Fruit fly (Drosophila melanogaster): ENCODE measurements around the gene Tengl2.

Tengl2 gene

DNA sequence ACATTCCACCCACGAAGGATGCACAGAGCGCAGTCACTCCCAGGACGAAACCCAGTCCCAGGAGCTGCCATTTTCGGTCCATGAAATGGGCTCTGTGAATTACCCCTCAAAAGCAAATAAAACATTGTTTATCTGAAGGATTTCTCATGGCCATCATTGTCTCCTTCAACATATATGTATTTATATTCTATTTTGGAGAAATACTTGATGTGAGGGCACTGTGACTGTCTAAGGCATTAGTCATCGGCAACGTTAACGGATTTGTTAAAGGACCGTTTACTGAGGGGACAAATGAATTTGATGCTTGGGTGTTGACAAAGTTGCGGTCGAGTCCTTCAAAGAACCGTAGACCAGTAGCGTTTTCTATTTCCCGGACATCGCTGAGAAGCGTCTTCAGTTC, at the start of gene Tengl2:
Gene Tengl2, minus strand, starts transcription at position 101 of the 400 bp plus-strand sequence.
- no peak for TF ChIP-seq tj (GFP tag; optimal IDR thresholded peaks at IDR 0.05)
- TF ChIP-seq pad (GFP tag; optimal IDR thresholded peaks at IDR 0.05) = no peak
- no peak for TF ChIP-seq Mnt (GFP tag; optimal IDR thresholded peaks at IDR 0.05)
- TF ChIP-seq bab1 (GFP tag; optimal IDR thresholded peaks at IDR 0.05) = no peak
- no peak for TF ChIP-seq cnc (optimal IDR thresholded peaks at IDR 0.05)
- TF ChIP-seq CG5204 (GFP tag; optimal IDR thresholded peaks at IDR 0.05) = no peak
- no peak for TF ChIP-seq CG7101 (tag; optimal IDR thresholded peaks at IDR 0.05)
- TF ChIP-seq CG12768 (GFP tag; optimal IDR thresholded peaks at IDR 0.05) = no peak
- no peak for TF ChIP-seq Hr96 (GFP tag; optimal IDR thresholded peaks at IDR 0.05)
- no peak for TF ChIP-seq Crg-1 (GFP tag; optimal IDR thresholded peaks at IDR 0.05)
- TF ChIP-seq CG14711 (tag; optimal IDR thresholded peaks at IDR 0.05) = no peak
- no peak for TF ChIP-seq kay (GFP tag; ENCODE audit: borderline replicate concordance)
- TF ChIP-seq cic (GFP tag; optimal IDR thresholded peaks at IDR 0.05) = no peak
- no peak for TF ChIP-seq CG1620 (GFP tag; optimal IDR thresholded peaks at IDR 0.05)
- no peak for TF ChIP-seq CG7045 (GFP tag; optimal IDR thresholded peaks at IDR 0.05)
- no peak for TF ChIP-seq CG11617 (GFP tag; optimal IDR thresholded peaks at IDR 0.05)
- TF ChIP-seq ovo (GFP tag; optimal IDR thresholded peaks at IDR 0.05) = no peak
- no peak for TF ChIP-seq CG33017 (tag; optimal IDR thresholded peaks at IDR 0.05)
- no peak for TF ChIP-seq toe (GFP tag; optimal IDR thresholded peaks at IDR 0.05)
- TF ChIP-seq Clk (GFP tag; optimal IDR thresholded peaks at IDR 0.05) = no peak

DNA sequence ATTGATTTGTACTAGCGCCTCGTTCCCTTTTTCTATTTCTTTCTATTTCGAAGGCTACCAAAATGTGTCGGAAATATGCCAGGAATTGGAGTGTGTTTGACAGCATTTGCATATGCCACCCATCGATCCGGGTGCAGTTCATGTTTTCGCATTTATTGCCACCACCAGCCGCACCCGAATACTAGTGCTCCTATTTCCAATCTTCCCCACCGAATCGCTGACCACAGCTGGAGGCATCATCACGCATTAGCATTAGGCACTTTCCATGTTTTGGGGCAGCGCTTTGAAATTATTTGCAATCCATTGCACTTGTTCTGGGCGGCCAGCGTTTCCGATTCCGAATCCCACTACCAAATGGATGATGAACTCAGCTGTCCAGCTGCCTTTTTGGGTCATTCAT, 48.6 kb upstream of the Tengl2 start, which contains the start of gene CG42658:
Gene CG42658, minus strand, starts transcription at position 101 of the 400 bp plus-strand sequence.
- no peak for TF ChIP-seq Crg-1 (GFP tag; optimal IDR thresholded peaks at IDR 0.05)
- TF ChIP-seq cnc (optimal IDR thresholded peaks at IDR 0.05) = no peak
- no peak for TF ChIP-seq CG5204 (GFP tag; optimal IDR thresholded peaks at IDR 0.05)
- no peak for TF ChIP-seq Hr96 (GFP tag; optimal IDR thresholded peaks at IDR 0.05)
- TF ChIP-seq Mnt (GFP tag; optimal IDR thresholded peaks at IDR 0.05) = no peak
- no peak for TF ChIP-seq ovo (GFP tag; optimal IDR thresholded peaks at IDR 0.05)
- TF ChIP-seq CG12768 (GFP tag; optimal IDR thresholded peaks at IDR 0.05) = no peak
- no peak for TF ChIP-seq tj (GFP tag; optimal IDR thresholded peaks at IDR 0.05)
- TF ChIP-seq bab1 (GFP tag; optimal IDR thresholded peaks at IDR 0.05) = no peak
- TF ChIP-seq CG7101 (tag; optimal IDR thresholded peaks at IDR 0.05) = no peak
- TF ChIP-seq kay (GFP tag; ENCODE audit: borderline replicate concordance) = no peak
- no peak for TF ChIP-seq CG7045 (GFP tag; optimal IDR thresholded peaks at IDR 0.05)
- TF ChIP-seq Clk (GFP tag; optimal IDR thresholded peaks at IDR 0.05) = no peak
- TF ChIP-seq cic (GFP tag; optimal IDR thresholded peaks at IDR 0.05) = no peak
- TF ChIP-seq CG1620 (GFP tag; optimal IDR thresholded peaks at IDR 0.05) = no peak
- no peak for TF ChIP-seq CG14711 (tag; optimal IDR thresholded peaks at IDR 0.05)
- TF ChIP-seq pad (GFP tag; optimal IDR thresholded peaks at IDR 0.05) = no peak
- no peak for TF ChIP-seq toe (GFP tag; optimal IDR thresholded peaks at IDR 0.05)

- TF ChIP-seq Crg-1 (GFP tag; optimal IDR thresholded peaks at IDR 0.05) = no peak
- TF ChIP-seq cnc (optimal IDR thresholded peaks at IDR 0.05) = no peak
- TF ChIP-seq CG33017 (tag; optimal IDR thresholded peaks at IDR 0.05) = no peak
- TF ChIP-seq bab1 (GFP tag; optimal IDR thresholded peaks at IDR 0.05) = no peak
- TF ChIP-seq CG5204 (GFP tag; optimal IDR thresholded peaks at IDR 0.05) = no peak
- TF ChIP-seq tj (GFP tag; optimal IDR thresholded peaks at IDR 0.05) = no peak
- TF ChIP-seq CG12768 (GFP tag; optimal IDR thresholded peaks at IDR 0.05) = no peak
- TF ChIP-seq CG1620 (GFP tag; optimal IDR thresholded peaks at IDR 0.05) = no peak
- no peak for TF ChIP-seq ovo (GFP tag; optimal IDR thresholded peaks at IDR 0.05)
- no peak for TF ChIP-seq CG7101 (tag; optimal IDR thresholded peaks at IDR 0.05)
- no peak for TF ChIP-seq Clk (GFP tag; optimal IDR thresholded peaks at IDR 0.05)
- no peak for TF ChIP-seq kay (GFP tag; ENCODE audit: borderline replicate concordance)
- TF ChIP-seq Mnt (GFP tag; optimal IDR thresholded peaks at IDR 0.05) = no peak
- TF ChIP-seq CG14711 (tag; optimal IDR thresholded peaks at IDR 0.05) = no peak
- TF ChIP-seq cic (GFP tag; optimal IDR thresholded peaks at IDR 0.05) = no peak
- TF ChIP-seq Hr96 (GFP tag; optimal IDR thresholded peaks at IDR 0.05) = no peak
- no peak for TF ChIP-seq pad (GFP tag; optimal IDR thresholded peaks at IDR 0.05)
- no peak for TF ChIP-seq toe (GFP tag; optimal IDR thresholded peaks at IDR 0.05)
Measured at dm6 chr2L:2286773-2287172, 47.6 kb upstream of the Tengl2 start, which contains the start of gene CG31681. Gene CG31681, minus strand, starts transcription at chr2L:2286873.

dm6 chr2L:2284863-2285262, 45.7 kb upstream of the Tengl2 start, which contains the start of gene CG4271:
Gene CG4271, plus strand, starts transcription at chr2L:2285163.
- TF ChIP-seq Mnt (GFP tag; optimal IDR thresholded peaks at IDR 0.05) = no peak
- TF ChIP-seq CG5204 (GFP tag; optimal IDR thresholded peaks at IDR 0.05) = no peak
- no peak for TF ChIP-seq bab1 (GFP tag; optimal IDR thresholded peaks at IDR 0.05)
- no peak for TF ChIP-seq cnc (optimal IDR thresholded peaks at IDR 0.05)
- TF ChIP-seq CG11617 (GFP tag; optimal IDR thresholded peaks at IDR 0.05) = no peak
- no peak for TF ChIP-seq pad (GFP tag; optimal IDR thresholded peaks at IDR 0.05)
- TF ChIP-seq CG1620 (GFP tag; optimal IDR thresholded peaks at IDR 0.05) = no peak
- TF ChIP-seq kay (GFP tag; ENCODE audit: borderline replicate concordance) = no peak
- no peak for TF ChIP-seq CG14711 (tag; optimal IDR thresholded peaks at IDR 0.05)

dm6 chr2L:2269040-2269439, 29.9 kb upstream of the Tengl2 start, which contains the start of gene CG17242:
Gene CG17242, minus strand, starts transcription at chr2L:2269140.
- TF ChIP-seq CG7045 (GFP tag; optimal IDR thresholded peaks at IDR 0.05) (no peak), toe (GFP tag; optimal IDR thresholded peaks at IDR 0.05) (no peak), CG7101 (tag; optimal IDR thresholded peaks at IDR 0.05) (no peak), Mnt (GFP tag; optimal IDR thresholded peaks at IDR 0.05) (no peak), Crg-1 (GFP tag; optimal IDR thresholded peaks at IDR 0.05) (no peak), CG5204 (GFP tag; optimal IDR thresholded peaks at IDR 0.05) (no peak), CG14711 (tag; optimal IDR thresholded peaks at IDR 0.05) (no peak), cnc (optimal IDR thresholded peaks at IDR 0.05) (no peak), CG1620 (GFP tag; optimal IDR thresholded peaks at IDR 0.05) (no peak), Clk (GFP tag; optimal IDR thresholded peaks at IDR 0.05) (no peak), CG33017 (tag; optimal IDR thresholded peaks at IDR 0.05) (no peak), Hr96 (GFP tag; optimal IDR thresholded peaks at IDR 0.05) (no peak), cic (GFP tag; optimal IDR thresholded peaks at IDR 0.05) (no peak), pad (GFP tag; optimal IDR thresholded peaks at IDR 0.05) (no peak), kay (GFP tag; ENCODE audit: borderline replicate concordance) (no peak), bab1 (GFP tag; optimal IDR thresholded peaks at IDR 0.05) (no peak), tj (GFP tag; optimal IDR thresholded peaks at IDR 0.05) (no peak), ovo (GFP tag; optimal IDR thresholded peaks at IDR 0.05) (no peak), CG12768 (GFP tag; optimal IDR thresholded peaks at IDR 0.05) (no peak), CG11617 (GFP tag; optimal IDR thresholded peaks at IDR 0.05) (no peak)
